Fruit fly (Drosophila melanogaster): Measurements from ENCODE around the gene Lectin-galC1.

Gene Lectin-galC1

dm6 chr2L:19430343-19430742, 13.1 kb downstream of the Lectin-galC1 start, which contains the start of gene RtcB (continued):
- TF ChIP-seq ac (GFP tag; optimal IDR thresholded peaks at IDR 0.05) (no peak), CG13894 (tag; optimal IDR thresholded peaks at IDR 0.05) (no peak), Opbp (GFP tag; IDR thresholded peaks at IDR 0.05; ENCODE audit: partially characterized antibody) (peak; percentile 93), CG9437 (GFP tag; optimal IDR thresholded peaks at IDR 0.05) (no peak), sr (GFP tag; IDR thresholded peaks at IDR 0.05) (no peak), pum (GFP tag; optimal IDR thresholded peaks at IDR 0.05) (no peak), CTCF (GFP tag; optimal IDR thresholded peaks at IDR 0.05) (peak; percentile 48), tll (GFP tag; optimal IDR thresholded peaks at IDR 0.05) (no peak), CG31365 (tag; optimal IDR thresholded peaks at IDR 0.05) (peak; percentile 97), CG10654 (GFP tag; optimal IDR thresholded peaks at IDR 0.05) (no peak), NfI (GFP tag; optimal IDR thresholded peaks at IDR 0.05) (no peak), yki (optimal IDR thresholded peaks at IDR 0.05) (no peak), CG6791 (GFP tag; IDR thresholded peaks at IDR 0.05; ENCODE audit: partially characterized antibody) (peak; percentile 94), row (GFP tag; IDR thresholded peaks at IDR 0.05) (peak; percentile 62), CG9727 (GFP tag; optimal IDR thresholded peaks at IDR 0.05) (no peak), TFAM (GFP tag; optimal IDR thresholded peaks at IDR 0.05) (no peak), Ada2b (GFP tag; IDR thresholded peaks at IDR 0.05) (no peak), Taf1 (GFP tag; IDR thresholded peaks at IDR 0.05) (no peak), CG2875 (GFP tag; optimal IDR thresholded peaks at IDR 0.05) (no peak), CG12744 (GFP tag; optimal IDR thresholded peaks at IDR 0.05) (no peak), Dref (GFP tag; IDR thresholded peaks at IDR 0.05) (peak; percentile 42), NK7.1 (GFP tag; optimal IDR thresholded peaks at IDR 0.05) (no peak), CG6175 (GFP tag; IDR thresholded peaks at IDR 0.05) (no peak), CG4424 (GFP tag; optimal IDR thresholded peaks at IDR 0.05) (no peak), CG7271 (tag; optimal IDR thresholded peaks at IDR 0.05) (no peak), CG33557 (GFP tag; optimal IDR thresholded peaks at IDR 0.05) (no peak), CG1233 (GFP tag; optimal IDR thresholded peaks at IDR 0.05) (no peak), CG2116 (GFP tag; optimal IDR thresholded peaks at IDR 0.05) (peak; percentile 64), CG3847 (GFP tag; IDR thresholded peaks at IDR 0.05) (no peak), CG9797 (GFP tag; optimal IDR thresholded peaks at IDR 0.05) (peak; percentile 59), sim (GFP tag; IDR thresholded peaks at IDR 0.05) (no peak), zf30C (GFP tag; optimal IDR thresholded peaks at IDR 0.05) (no peak), sens-2 (GFP tag; IDR thresholded peaks at IDR 0.05) (no peak), CG42726 (GFP tag; IDR thresholded peaks at IDR 0.05; ENCODE audit: partially characterized antibody) (peak; percentile 97), B-H2 (GFP tag; optimal IDR thresholded peaks at IDR 0.05) (no peak), CG11093 (GFP tag; IDR thresholded peaks at IDR 0.05) (no peak), CG2120 (GFP tag; optimal IDR thresholded peaks at IDR 0.05) (peak; percentile 30), Scr (GFP tag; IDR thresholded peaks at IDR 0.05; ENCODE audit: partially characterized antibody) (peak; percentile 97), Hmx (GFP tag; optimal IDR thresholded peaks at IDR 0.05) (no peak), abd-A (tag; optimal IDR thresholded peaks at IDR 0.05) (no peak), CG7556 (GFP tag; optimal IDR thresholded peaks at IDR 0.05) (no peak), CG17912 (GFP tag; optimal IDR thresholded peaks at IDR 0.05) (no peak), ems (GFP tag; optimal IDR thresholded peaks at IDR 0.05) (no peak), CG7963 (GFP tag; IDR thresholded peaks at IDR 0.05; ENCODE audit: partially characterized antibody) (peak; percentile 94), gsb (GFP tag; IDR thresholded peaks at IDR 0.05) (no peak), az2 (GFP tag; optimal IDR thresholded peaks at IDR 0.05) (no peak), ham (GFP tag; IDR thresholded peaks at IDR 0.05) (no peak), klu (GFP tag; IDR thresholded peaks at IDR 0.05) (no peak), CG9876 (GFP tag; optimal IDR thresholded peaks at IDR 0.05) (no peak), CG8388 (GFP tag; optimal IDR thresholded peaks at IDR 0.05) (no peak), CG14441 (GFP tag; IDR thresholded peaks at IDR 0.05) (no peak), salm (tag; optimal IDR thresholded peaks at IDR 0.05) (no peak), nmo (GFP tag; optimal IDR thresholded peaks at IDR 0.05) (peak; percentile 74)

Data from whole organism, embryonic.